Fruit fly (Drosophila melanogaster) whole organism, embryonic: ENCODE measurements around the gene nst.
A peak's percentile ranks its signal among the peaks of the same experiment; 100 is the strongest.

ENCODE experiments used
- ATbp ChIP-seq: fragments of 200-800 bp; sonication (Bioruptor generic); optimal IDR thresholded peaks from 2 replicates; lab custom pipeline; 2017; ENCODE audit warnings: missing biosample characterization, mild to moderate bottlenecking, missing genetic modification characterization, missing genetic modification reagents
- BtbVII ChIP-seq: fragments of 200-800 bp; sonication (Bioruptor generic); optimal IDR thresholded peaks from 3 replicates; lab custom pipeline; 2017; ENCODE audit warnings: missing biosample characterization, mild to moderate bottlenecking, missing genetic modification characterization
- CG10209 ChIP-seq: fragments of 200-800 bp; sonication (Bioruptor generic); optimal IDR thresholded peaks from 3 replicates; lab custom pipeline; 2017; ENCODE audit warnings: missing biosample characterization, mild to moderate bottlenecking, missing genetic modification characterization, missing genetic modification reagents
- CG10274 ChIP-seq: fragments of 200-800 bp; sonication (Bioruptor generic); optimal IDR thresholded peaks from 3 replicates; lab custom pipeline; 2017; ENCODE audit warnings: missing biosample characterization, mild to moderate bottlenecking, missing genetic modification characterization
- CG12391 ChIP-seq: fragments of 200-800 bp; sonication (Bioruptor generic); optimal IDR thresholded peaks from 3 replicates; lab custom pipeline; 2018; ENCODE audit warnings: missing biosample characterization, mild to moderate bottlenecking, missing genetic modification characterization, moderate library complexity
- CG14667 ChIP-seq: fragments of 200-800 bp; sonication (Bioruptor generic); IDR thresholded peaks from 2 replicates; pipeline ENCODE4 v1.3.6; 2022; ENCODE audit warnings: missing biosample characterization, missing genetic modification characterization
- CG14860 ChIP-seq: fragments of 200-800 bp; sonication (Bioruptor generic); IDR thresholded peaks from 3 replicates; pipeline ENCODE4 v1.3.6; 2022; ENCODE audit warnings: missing biosample characterization, missing genetic modification characterization; ENCODE audit not compliant: partially characterized antibody
- CG14965 ChIP-seq: fragments of 200-800 bp; sonication (Bioruptor generic); optimal IDR thresholded peaks from 2 replicates; lab custom pipeline; 2016; ENCODE audit warnings: missing biosample characterization, missing genetic modification characterization, borderline replicate concordance
- CG17186 ChIP-seq: fragments of 200-800 bp; sonication (Bioruptor generic); optimal IDR thresholded peaks from 3 replicates; lab custom pipeline; 2017; ENCODE audit warnings: missing biosample characterization, missing genetic modification reagents, missing genetic modification characterization
- CG17328 ChIP-seq: fragments of 200-800 bp; sonication (Bioruptor generic); IDR thresholded peaks from 2 replicates; pipeline ENCODE4 v1.3.6; 2022; ENCODE audit warnings: missing biosample characterization, missing genetic modification characterization
- CG17361 ChIP-seq: fragments of 200-800 bp; sonication (Bioruptor generic); IDR thresholded peaks from 3 replicates; pipeline ENCODE4 v1.3.6; 2022; ENCODE audit warnings: missing biosample characterization, missing genetic modification characterization
- CG17802 ChIP-seq: fragments of 200-800 bp; sonication (Bioruptor generic); optimal IDR thresholded peaks from 2 replicates; lab custom pipeline; 2018; ENCODE audit warnings: missing biosample characterization, mild to moderate bottlenecking, missing genetic modification characterization, moderate library complexity
- CG2678 ChIP-seq: fragments of 200-800 bp; sonication (Bioruptor generic); optimal IDR thresholded peaks from 3 replicates; lab custom pipeline; 2019; ENCODE audit warnings: missing biosample characterization, mild to moderate bottlenecking, missing genetic modification characterization, moderate library complexity
- CG3281 ChIP-seq: fragments of 200-800 bp; sonication (Bioruptor generic); optimal IDR thresholded peaks from 3 replicates; lab custom pipeline; 2017; ENCODE audit warnings: missing biosample characterization, mild to moderate bottlenecking, missing genetic modification characterization
- CG3995 ChIP-seq: fragments of 200-800 bp; sonication (Bioruptor generic); optimal IDR thresholded peaks from 3 replicates; lab custom pipeline; 2016; ENCODE audit warnings: missing biosample characterization, missing genetic modification characterization
- CG4360 ChIP-seq: fragments of 200-800 bp; sonication (Bioruptor generic); IDR thresholded peaks from 2 replicates; pipeline ENCODE4 v1.3.6; 2022; ENCODE audit warnings: missing biosample characterization, missing genetic modification characterization
- CG4617 ChIP-seq: fragments of 200-800 bp; sonication (Bioruptor generic); optimal IDR thresholded peaks from 3 replicates; lab custom pipeline; 2016; ENCODE audit warnings: missing biosample characterization, missing genetic modification characterization, borderline replicate concordance
- CG6272 ChIP-seq: fragments of 200-800 bp; sonication (Bioruptor generic); IDR thresholded peaks from 2 replicates; pipeline ENCODE4 v1.3.6; 2022; ENCODE audit warnings: missing biosample characterization, missing genetic modification characterization
- CG6813 ChIP-seq: fragments of 200-800 bp; sonication (Bioruptor generic); optimal IDR thresholded peaks from 2 replicates; lab custom pipeline; 2017; ENCODE audit warnings: missing biosample characterization, missing genetic modification characterization, mild to moderate bottlenecking, moderate library complexity, missing genetic modification reagents
- CG7372 ChIP-seq: fragments of 200-800 bp; sonication (Bioruptor generic); IDR thresholded peaks from 2 replicates; pipeline ENCODE4 v1.3.6; 2022; ENCODE audit warnings: missing biosample characterization, missing genetic modification characterization
- CG7963 ChIP-seq: fragments of 200-800 bp; sonication (Bioruptor generic); IDR thresholded peaks from 3 replicates; pipeline ENCODE4 v1.3.6; 2022; ENCODE audit warnings: missing biosample characterization, missing genetic modification characterization; ENCODE audit not compliant: partially characterized antibody
- CG8388 ChIP-seq: fragments of 200-800 bp; sonication (Bioruptor generic); optimal IDR thresholded peaks from 2 replicates; lab custom pipeline; 2019; ENCODE audit warnings: missing biosample characterization, mild to moderate bottlenecking, missing genetic modification characterization, moderate library complexity
- CG8478 ChIP-seq: fragments of >200 bp; optimal IDR thresholded peaks from 2 replicates; lab custom pipeline; 2018
- CG9932 ChIP-seq: fragments of 200-800 bp; sonication (Bioruptor generic); IDR thresholded peaks from 2 replicates; pipeline ENCODE4 v1.3.6; 2022; ENCODE audit warnings: missing biosample characterization, missing genetic modification characterization
- Dip3 ChIP-seq: fragments of 200-800 bp; sonication (Bioruptor generic); optimal IDR thresholded peaks from 3 replicates; lab custom pipeline; 2016; ENCODE audit warnings: missing biosample characterization, missing genetic modification characterization
- E2f1 ChIP-seq: fragments of 200-800 bp; sonication (Bioruptor generic); IDR thresholded peaks from 2 replicates; pipeline ENCODE4 v1.3.6; 2022; ENCODE audit warnings: missing biosample characterization, missing genetic modification characterization
- GATAe ChIP-seq: fragments of 200-800 bp; sonication (Bioruptor generic); conservative IDR thresholded peaks from 2 replicates; pipeline ENCODE4 v1.3.6; 2022; ENCODE audit warnings: missing biosample characterization, missing genetic modification characterization
- HLH4C ChIP-seq: fragments of 200-800 bp; sonication (Bioruptor generic); IDR thresholded peaks from 3 replicates; pipeline ENCODE4 v1.3.6; 2022; ENCODE audit warnings: missing biosample characterization, missing genetic modification characterization; ENCODE audit not compliant: partially characterized antibody
- NC2β ChIP-seq: fragments of 200-800 bp; sonication (Bioruptor generic); optimal IDR thresholded peaks from 2 replicates; lab custom pipeline; 2016; ENCODE audit warnings: missing biosample characterization, missing genetic modification characterization
- Optix ChIP-seq: fragments of 200-800 bp; sonication (Bioruptor generic); IDR thresholded peaks from 3 replicates; pipeline ENCODE4 v1.3.6; 2022; ENCODE audit warnings: missing biosample characterization, missing genetic modification characterization
- Sin3A ChIP-seq: fragments of >200 bp; optimal IDR thresholded peaks from 2 replicates; lab custom pipeline; 2018
- Sox100B ChIP-seq: fragments of 200-800 bp; sonication (Bioruptor generic); optimal IDR thresholded peaks from 3 replicates; lab custom pipeline; 2018; ENCODE audit warnings: missing biosample characterization, mild to moderate bottlenecking, missing genetic modification characterization
- Tbp ChIP-seq: fragments of >200 bp; optimal IDR thresholded peaks from 2 replicates; lab custom pipeline; 2018; ENCODE audit warnings: missing biosample characterization, missing genetic modification characterization
- al ChIP-seq: fragments of 200-800 bp; sonication (Bioruptor generic); IDR thresholded peaks from 2 replicates; pipeline ENCODE4 v1.3.6; 2022; ENCODE audit warnings: missing biosample characterization, missing genetic modification characterization
- ato ChIP-seq: fragments of 200-800 bp; sonication (Bioruptor generic); IDR thresholded peaks from 2 replicates; pipeline ENCODE4 v1.3.6; 2022; ENCODE audit warnings: missing biosample characterization, missing genetic modification characterization; ENCODE audit not compliant: partially characterized antibody
- chif ChIP-seq, 2 experiments: fragments of 200-800 bp; sonication (Bioruptor generic); optimal IDR thresholded peaks; 3 replicates each; lab custom pipeline; 2016; ENCODE audit warnings: missing biosample characterization in 2 of 2, missing genetic modification characterization in 2 of 2
- danr ChIP-seq: fragments of 200-800 bp; sonication (Bioruptor generic); IDR thresholded peaks from 2 replicates; pipeline ENCODE4 v1.3.6; 2022; ENCODE audit warnings: missing biosample characterization, missing genetic modification characterization
- disco-r ChIP-seq: fragments of 200-800 bp; sonication (Bioruptor generic); optimal IDR thresholded peaks from 2 replicates; lab custom pipeline; 2016; ENCODE audit warnings: missing biosample characterization, missing genetic modification characterization
- ind ChIP-seq: fragments of 200-800 bp; sonication (Bioruptor generic); optimal IDR thresholded peaks from 3 replicates; lab custom pipeline; 2016; ENCODE audit warnings: missing biosample characterization, missing genetic modification characterization
- inv ChIP-seq: fragments of 200-800 bp; sonication (Bioruptor generic); IDR thresholded peaks from 2 replicates; pipeline ENCODE4 v1.3.6; 2022; ENCODE audit warnings: missing biosample characterization, missing genetic modification characterization; ENCODE audit not compliant: partially characterized antibody
- jumu ChIP-seq: fragments of 200-800 bp; sonication (Bioruptor generic); optimal IDR thresholded peaks from 3 replicates; lab custom pipeline; 2016; ENCODE audit warnings: missing biosample characterization, missing genetic modification characterization
- kay ChIP-seq: fragments of 200-800 bp; sonication (Bioruptor generic); optimal IDR thresholded peaks from 2 replicates; lab custom pipeline; 2016; ENCODE audit warnings: missing biosample characterization, missing genetic modification characterization
- lilli ChIP-seq: fragments of 200-800 bp; sonication (Bioruptor generic); optimal IDR thresholded peaks from 3 replicates; lab custom pipeline; 2016; ENCODE audit warnings: missing biosample characterization, missing genetic modification characterization
- pan ChIP-seq, 4 experiments: fragments of >200 bp in 3 of 4; fragments of 200-800 bp in 1 of 4; sonication (Bioruptor generic) in 1 of 4; optimal IDR thresholded peaks in 3 of 4; IDR thresholded peaks in 1 of 4; 2 replicates each; pipeline versions ENCODE4 v1.3.6 to Lab custom; 2017 to 2022; ENCODE audit warnings: missing biosample characterization in 2 of 4, missing genetic modification characterization in 2 of 4, mixed read lengths in 1 of 4
- psq ChIP-seq: fragments of 200-800 bp; sonication (Bioruptor generic); optimal IDR thresholded peaks from 2 replicates; lab custom pipeline; 2017; ENCODE audit warnings: missing biosample characterization, missing genetic modification characterization
- salm ChIP-seq: fragments of 200-800 bp; sonication (Bioruptor generic); optimal IDR thresholded peaks from 2 replicates; lab custom pipeline; 2018; ENCODE audit warnings: missing biosample characterization, mild to moderate bottlenecking, missing genetic modification characterization
- shn ChIP-seq: fragments of 200-800 bp; sonication (Bioruptor generic); optimal IDR thresholded peaks from 3 replicates; lab custom pipeline; 2016; ENCODE audit warnings: missing biosample characterization, missing genetic modification characterization
- tgo ChIP-seq: fragments of 200-800 bp; sonication (Bioruptor generic); IDR thresholded peaks from 3 replicates; pipeline ENCODE4 v1.3.6; 2022; ENCODE audit warnings: missing biosample characterization, missing genetic modification characterization
- tup ChIP-seq: fragments of 200-800 bp; sonication (Bioruptor generic); optimal IDR thresholded peaks from 2 replicates; lab custom pipeline; 2016; ENCODE audit warnings: missing biosample characterization, mild to moderate bottlenecking, missing genetic modification characterization, moderate library complexity
- vvl ChIP-seq: fragments of 200-800 bp; sonication (Bioruptor generic); IDR thresholded peaks from 2 replicates; pipeline ENCODE4 v1.3.6; 2022; ENCODE audit warnings: missing biosample characterization, missing genetic modification characterization

nst gene

DNA sequence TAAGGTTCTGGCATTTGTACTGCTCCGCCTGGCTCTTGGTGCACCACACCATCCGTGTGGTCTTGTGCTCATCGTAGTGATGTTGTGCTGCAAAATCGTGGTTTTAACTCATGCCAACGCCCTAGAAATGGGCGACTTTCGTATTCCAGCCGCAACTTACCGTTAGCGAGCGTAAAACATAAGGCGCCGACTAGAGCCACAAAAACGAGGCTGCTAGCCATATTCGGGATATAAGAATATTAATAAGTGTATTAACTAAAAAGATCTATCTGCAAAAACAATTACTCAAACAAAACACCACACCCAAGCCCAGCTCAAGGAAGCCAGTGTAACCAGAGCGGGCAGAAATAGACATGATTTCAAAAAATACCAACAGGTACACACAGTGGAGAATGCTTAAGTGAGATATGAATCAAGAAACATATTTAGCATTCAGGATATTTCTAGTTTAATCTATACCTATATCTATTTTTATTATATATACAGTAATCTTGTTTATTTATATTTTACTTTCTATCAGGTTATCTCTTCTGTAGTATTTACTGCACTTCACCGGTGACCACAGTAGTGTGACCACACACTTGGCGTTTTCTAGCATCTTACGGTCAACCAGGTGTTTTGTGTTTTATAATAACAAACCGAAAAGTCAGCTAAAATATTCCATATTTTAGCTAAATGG lies 3.6 kb upstream of the nst start, which contains the start of the genes Tsf2 and CG34242 (continued):
- TF ChIP-seq Sin3A (lab: Kevin White, UChicago) (peak; percentile 1), CG6272 (GFP tag; lab: Robert Waterston, UW) (peak; percentile 91), CG17186 (GFP tag; lab: Kevin White, UChicago) (peak; percentile 56), CG7372 (GFP tag; lab: Robert Waterston, UW) (peak; percentile 61; the same call in 1 of the 2 replicates), BtbVII (GFP tag; lab: Kevin White, UChicago) (peak; percentile 68), CG14860 (GFP tag; lab: Robert Waterston, UW) (no peak), CG10274 (GFP tag; lab: Kevin White, UChicago) (no peak), danr (GFP tag; lab: Robert Waterston, UW) (peak; percentile 78), GATAe (GFP tag; lab: Robert Waterston, UW) (peak; percentile 51), CG17328 (GFP tag; lab: Robert Waterston, UW) (no peak), al (GFP tag; lab: Robert Waterston, UW) (peak; percentile 79), CG4360 (GFP tag; lab: Robert Waterston, UW) (peak; percentile 63), shn (GFP tag; lab: Kevin White, UChicago) (no peak), CG2678 (tag; lab: Kevin White, UChicago) (peak; percentile 93), Tbp (GFP tag; lab: Kevin White, UChicago) (no peak), vvl (peak; percentile 96), CG12391 (peak; percentile 53), CG4617 (GFP tag; lab: Kevin White, UChicago) (peak; percentile 26), tup (GFP tag; lab: Kevin White, UChicago) (peak; percentile 60), CG10209 (peak; percentile 4), CG7963 (no peak), chif (GFP tag; optimal IDR thresholded peaks at IDR 0.05; lab: Kevin White, UChicago) (no peak), disco-r (GFP tag; lab: Kevin White, UChicago) (no peak), CG14965 (GFP tag; lab: Kevin White, UChicago) (no peak), inv (GFP tag; lab: Robert Waterston, UW) (no peak), CG9932 (peak; percentile 96), psq (GFP tag; lab: Kevin White, UChicago) (no peak), E2f1 (GFP tag; lab: Robert Waterston, UW) (peak; percentile 93), lilli (no peak), CG6813 (GFP tag; lab: Kevin White, UChicago) (no peak), CG14667 (GFP tag; lab: Robert Waterston, UW) (peak; percentile 97), ind (GFP tag; lab: Kevin White, UChicago) (peak; percentile 91), NC2β (no peak), HLH4C (GFP tag; lab: Robert Waterston, UW) (no peak), Sox100B (GFP tag; lab: Kevin White, UChicago) (no peak), tgo (peak; percentile 94), Dip3 (GFP tag; lab: Kevin White, UChicago) (peak; percentile 34), ATbp (GFP tag; lab: Kevin White, UChicago) (peak; percentile 60), CG17361 (peak; percentile 94), CG3281 (GFP tag; lab: Kevin White, UChicago) (peak; percentile 71), CG8388 (GFP tag; lab: Kevin White, UChicago) (peak; percentile 42), CG3995 (GFP tag; lab: Kevin White, UChicago) (peak; percentile 61), jumu (GFP tag; lab: Kevin White, UChicago) (peak; percentile 8), kay (GFP tag; lab: Kevin White, UChicago) (peak; percentile 70), pan (optimal IDR thresholded peaks at IDR 0.05; lab: Kevin White, UChicago) (no peak), pan (GFP tag; optimal IDR thresholded peaks at IDR 0.05 in 1 of 2, IDR thresholded peaks at IDR 0.05 in 1 of 2) (peak in 1 of 2 experiments; percentile 96), Optix (GFP tag; lab: Robert Waterston, UW) (peak; percentile 74), CG8478 (no peak), CG17802 (tag; lab: Kevin White, UChicago) (peak; percentile 42), ato (GFP tag; lab: Robert Waterston, UW) (no peak), salm (tag; lab: Kevin White, UChicago) (peak; percentile 4)
